Fruit fly (Drosophila melanogaster) whole organism, embryonic: ENCODE results near the gene uncNacbeta.

Experiments
- B-H2 ChIP-seq: fragments of 200-800 bp; sonication (Bioruptor generic); optimal IDR thresholded peaks from 2 replicates; lab custom pipeline; 2018; ENCODE audit warnings: missing biosample characterization, mild to moderate bottlenecking, missing genetic modification characterization
- Blimp-1 ChIP-seq: fragments of 200-800 bp; sonication (Bioruptor generic); optimal IDR thresholded peaks from 3 replicates; lab custom pipeline; 2018; ENCODE audit warnings: missing biosample characterization, missing genetic modification characterization, mild to moderate bottlenecking, moderate library complexity, missing genetic modification reagents
- CG10462 ChIP-seq: fragments of 200-800 bp; sonication (Bioruptor generic); optimal IDR thresholded peaks from 2 replicates; lab custom pipeline; 2016; ENCODE audit warnings: missing biosample characterization, missing genetic modification characterization
- CG11247 ChIP-seq: fragments of 200-800 bp; sonication (Bioruptor generic); IDR thresholded peaks from 2 replicates; pipeline ENCODE4 v1.3.6; 2022; ENCODE audit warnings: missing biosample characterization, missing genetic modification characterization
- CG12104 ChIP-seq: fragments of 200-800 bp; sonication (Bioruptor generic); optimal IDR thresholded peaks from 3 replicates; lab custom pipeline; 2016; ENCODE audit warnings: missing biosample characterization, missing genetic modification characterization
- CG12155 ChIP-seq: fragments of 200-800 bp; sonication (Bioruptor generic); optimal IDR thresholded peaks from 3 replicates; lab custom pipeline; 2016; ENCODE audit warnings: missing biosample characterization, missing genetic modification characterization
- CG12219 ChIP-seq: fragments of 200-800 bp; sonication (Bioruptor generic); optimal IDR thresholded peaks from 3 replicates; lab custom pipeline; 2018; ENCODE audit warnings: missing biosample characterization, mild to moderate bottlenecking, missing genetic modification characterization
- CG13287 ChIP-seq: fragments of 200-800 bp; sonication (Bioruptor generic); IDR thresholded peaks from 2 replicates; pipeline ENCODE4 v1.3.6; 2022; ENCODE audit warnings: missing biosample characterization, missing genetic modification characterization; ENCODE audit not compliant: partially characterized antibody
- CG17186 ChIP-seq: fragments of 200-800 bp; sonication (Bioruptor generic); optimal IDR thresholded peaks from 3 replicates; lab custom pipeline; 2017; ENCODE audit warnings: missing biosample characterization, missing genetic modification reagents, missing genetic modification characterization
- CG18011 ChIP-seq: fragments of 200-800 bp; sonication (Bioruptor generic); optimal IDR thresholded peaks from 2 replicates; lab custom pipeline; 2017; ENCODE audit warnings: missing biosample characterization, missing genetic modification characterization, mild to moderate bottlenecking, moderate library complexity, missing genotype
- CG1832 ChIP-seq: fragments of 200-800 bp; sonication (Bioruptor generic); optimal IDR thresholded peaks from 2 replicates; lab custom pipeline; 2017; ENCODE audit warnings: missing biosample characterization, mild to moderate bottlenecking, missing genetic modification characterization, inconsistent platforms
- CG2199 ChIP-seq: fragments of 200-800 bp; sonication (Bioruptor generic); IDR thresholded peaks from 3 replicates; pipeline ENCODE4 v1.3.6; 2022; ENCODE audit warnings: missing biosample characterization, missing genetic modification characterization
- CG33213 ChIP-seq: fragments of 200-800 bp; sonication (Bioruptor generic); optimal IDR thresholded peaks from 3 replicates; lab custom pipeline; 2016; ENCODE audit warnings: missing biosample characterization, missing genetic modification characterization
- CG4282 ChIP-seq: fragments of 200-800 bp; sonication (Bioruptor generic); optimal IDR thresholded peaks from 2 replicates; lab custom pipeline; 2016; ENCODE audit warnings: missing biosample characterization, missing genetic modification characterization
- CG6254 ChIP-seq: fragments of 200-800 bp; sonication (Bioruptor generic); optimal IDR thresholded peaks from 3 replicates; lab custom pipeline; 2017; ENCODE audit warnings: mild to moderate bottlenecking, missing biosample characterization, missing genetic modification reagents, missing genetic modification characterization
- CG7839 ChIP-seq: fragments of 200-800 bp; sonication (Bioruptor generic); optimal IDR thresholded peaks from 3 replicates; lab custom pipeline; 2018; ENCODE audit warnings: missing biosample characterization, mild to moderate bottlenecking, missing genetic modification characterization, moderate library complexity
- CG9609 ChIP-seq: fragments of 200-800 bp; sonication (Bioruptor generic); optimal IDR thresholded peaks from 3 replicates; lab custom pipeline; 2016; ENCODE audit warnings: missing biosample characterization, missing genetic modification characterization
- CoRest ChIP-seq: fragments of 200-800 bp; sonication (Bioruptor generic); optimal IDR thresholded peaks from 3 replicates; lab custom pipeline; 2018; ENCODE audit warnings: missing biosample characterization, mild to moderate bottlenecking, missing genetic modification characterization, moderate library complexity
- CrebB ChIP-seq: fragments of 200-800 bp; sonication (Bioruptor generic); optimal IDR thresholded peaks from 3 replicates; lab custom pipeline; 2018; ENCODE audit warnings: missing biosample characterization, mild to moderate bottlenecking, missing genetic modification characterization
- Dek ChIP-seq: fragments of 200-800 bp; sonication (Bioruptor generic); optimal IDR thresholded peaks from 3 replicates; lab custom pipeline; 2019; ENCODE audit warnings: missing biosample characterization, mild to moderate bottlenecking, missing genetic modification characterization, moderate library complexity
- E2f1 ChIP-seq: fragments of 200-800 bp; sonication (Bioruptor generic); IDR thresholded peaks from 2 replicates; pipeline ENCODE4 v1.3.6; 2022; ENCODE audit warnings: missing biosample characterization, missing genetic modification characterization
- Fer1 ChIP-seq: fragments of 200-800 bp; sonication (Bioruptor generic); optimal IDR thresholded peaks from 2 replicates; lab custom pipeline; 2017; ENCODE audit warnings: missing biosample characterization, mild to moderate bottlenecking, missing genetic modification characterization
- Fer3 ChIP-seq: fragments of 200-800 bp; sonication (Bioruptor generic); optimal IDR thresholded peaks from 2 replicates; lab custom pipeline; 2018; ENCODE audit warnings: missing biosample characterization, mild to moderate bottlenecking, missing genetic modification characterization, moderate library complexity
- Gsc ChIP-seq: fragments of 200-800 bp; sonication (Bioruptor generic); IDR thresholded peaks from 2 replicates; pipeline ENCODE4 v1.3.6; 2022; ENCODE audit warnings: missing biosample characterization, missing genetic modification characterization
- H2.0 ChIP-seq: fragments of 200-800 bp; sonication (Bioruptor generic); IDR thresholded peaks from 2 replicates; pipeline ENCODE4 v1.3.6; 2022; ENCODE audit warnings: missing biosample characterization, missing genetic modification characterization
- Hand ChIP-seq: fragments of 200-800 bp; sonication (Bioruptor generic); optimal IDR thresholded peaks from 2 replicates; lab custom pipeline; 2017; ENCODE audit warnings: mild to moderate bottlenecking, missing biosample characterization, missing genetic modification reagents, missing genetic modification characterization
- Hey ChIP-seq: fragments of 200-800 bp; sonication (Bioruptor generic); optimal IDR thresholded peaks from 3 replicates; lab custom pipeline; 2018; ENCODE audit warnings: missing biosample characterization, mild to moderate bottlenecking, missing genetic modification characterization
- HmgD ChIP-seq: fragments of 200-800 bp; sonication (Bioruptor generic); optimal IDR thresholded peaks from 3 replicates; lab custom pipeline; 2016; ENCODE audit warnings: missing biosample characterization, missing genetic modification characterization
- Myb ChIP-seq: fragments of 200-800 bp; sonication (Bioruptor generic); optimal IDR thresholded peaks from 2 replicates; lab custom pipeline; 2016; ENCODE audit warnings: missing biosample characterization, missing genetic modification characterization
- Ssrp ChIP-seq: fragments of 200-800 bp; sonication (Bioruptor generic); optimal IDR thresholded peaks from 2 replicates; lab custom pipeline; 2018; ENCODE audit warnings: missing biosample characterization, mild to moderate bottlenecking, missing genetic modification characterization, moderate library complexity
- Tbp ChIP-seq: fragments of >200 bp; optimal IDR thresholded peaks from 2 replicates; lab custom pipeline; 2018; ENCODE audit warnings: missing biosample characterization, missing genetic modification characterization
- aop ChIP-seq: fragments of 200-800 bp; sonication (Bioruptor generic); IDR thresholded peaks from 2 replicates; pipeline ENCODE4 v1.3.6; 2022; ENCODE audit warnings: missing biosample characterization, missing genetic modification characterization
- az2 ChIP-seq: fragments of 200-800 bp; sonication (Bioruptor generic); optimal IDR thresholded peaks from 3 replicates; lab custom pipeline; 2016; ENCODE audit warnings: missing biosample characterization, missing genetic modification characterization
- bab2 ChIP-seq: fragments of 200-800 bp; sonication (Bioruptor generic); optimal IDR thresholded peaks from 2 replicates; lab custom pipeline; 2016; ENCODE audit warnings: missing biosample characterization, missing genetic modification characterization
- bcd ChIP-seq: fragments of 200-800 bp; sonication (Bioruptor generic); optimal IDR thresholded peaks from 2 replicates; lab custom pipeline; 2017; ENCODE audit warnings: missing biosample characterization, mild to moderate bottlenecking, missing genetic modification characterization
- btn ChIP-seq: fragments of 200-800 bp; sonication (Bioruptor generic); optimal IDR thresholded peaks from 2 replicates; lab custom pipeline; 2016; ENCODE audit warnings: missing biosample characterization, missing genetic modification characterization
- h ChIP-seq: fragments of >200 bp; optimal IDR thresholded peaks from 2 replicates; lab custom pipeline; 2017
- hb ChIP-seq: fragments of 200-800 bp; sonication (Bioruptor generic); IDR thresholded peaks from 3 replicates; pipeline ENCODE4 v1.3.6; 2022; ENCODE audit warnings: missing biosample characterization, missing genetic modification characterization; ENCODE audit not compliant: partially characterized antibody
- hkb ChIP-seq, 2 experiments: fragments of 200-800 bp in 1 of 2; fragments of >200 bp in 1 of 2; sonication (Bioruptor generic) in 1 of 2; IDR thresholded peaks in 1 of 2; optimal IDR thresholded peaks in 1 of 2; 2 replicates each; pipeline versions ENCODE4 v1.3.6 to Lab custom; 2017 to 2022; ENCODE audit warnings: missing biosample characterization in 1 of 2, missing genetic modification characterization in 1 of 2
- inv ChIP-seq: fragments of 200-800 bp; sonication (Bioruptor generic); IDR thresholded peaks from 2 replicates; pipeline ENCODE4 v1.3.6; 2022; ENCODE audit warnings: missing biosample characterization, missing genetic modification characterization; ENCODE audit not compliant: partially characterized antibody
- oc ChIP-seq: fragments of 200-800 bp; sonication (Bioruptor generic); optimal IDR thresholded peaks from 2 replicates; lab custom pipeline; 2018; ENCODE audit warnings: missing biosample characterization, mild to moderate bottlenecking, missing genetic modification characterization, moderate library complexity
- onecut ChIP-seq: fragments of 200-800 bp; sonication (Bioruptor generic); IDR thresholded peaks from 2 replicates; pipeline ENCODE4 v1.3.6; 2022; ENCODE audit warnings: missing biosample characterization, missing genetic modification characterization
- pan ChIP-seq, 4 experiments: fragments of >200 bp in 3 of 4; fragments of 200-800 bp in 1 of 4; sonication (Bioruptor generic) in 1 of 4; optimal IDR thresholded peaks in 3 of 4; IDR thresholded peaks in 1 of 4; 2 replicates each; pipeline versions ENCODE4 v1.3.6 to Lab custom; 2017 to 2022; ENCODE audit warnings: missing biosample characterization in 2 of 4, missing genetic modification characterization in 2 of 4, mixed read lengths in 1 of 4
- pb ChIP-seq: fragments of 200-800 bp; sonication (Bioruptor generic); optimal IDR thresholded peaks from 3 replicates; lab custom pipeline; 2016; ENCODE audit warnings: missing biosample characterization, missing genetic modification characterization
- pita ChIP-seq: fragments of 200-800 bp; sonication (Bioruptor generic); optimal IDR thresholded peaks from 2 replicates; lab custom pipeline; 2017; ENCODE audit warnings: missing biosample characterization, mild to moderate bottlenecking, missing genetic modification characterization
- pros ChIP-seq: fragments of 200-800 bp; sonication (Bioruptor generic); optimal IDR thresholded peaks from 3 replicates; lab custom pipeline; 2019; ENCODE audit warnings: missing biosample characterization, mild to moderate bottlenecking, missing genetic modification characterization, moderate library complexity
- tna ChIP-seq: fragments of 200-800 bp; sonication (Bioruptor generic); IDR thresholded peaks from 2 replicates; pipeline ENCODE4 v1.3.6; 2022; ENCODE audit warnings: missing biosample characterization, missing genetic modification characterization; ENCODE audit not compliant: partially characterized antibody
- toy ChIP-seq: fragments of 200-800 bp; sonication (Bioruptor generic); IDR thresholded peaks from 2 replicates; pipeline ENCODE4 v1.3.6; 2022; ENCODE audit warnings: missing biosample characterization, missing genetic modification characterization
- wek ChIP-seq: fragments of 200-800 bp; sonication (Bioruptor generic); optimal IDR thresholded peaks from 3 replicates; lab custom pipeline; 2018; ENCODE audit warnings: missing biosample characterization, mild to moderate bottlenecking, missing genetic modification characterization, moderate library complexity
- z ChIP-seq: fragments of 200-800 bp; sonication (Bioruptor generic); IDR thresholded peaks from 3 replicates; pipeline ENCODE4 v1.3.6; 2022; ENCODE audit warnings: missing biosample characterization, missing genetic modification characterization

Gene uncNacbeta

dm6 chr2L:512028-512427 lies 51.6 kb downstream of the uncNacbeta start (continued):
- TF ChIP-seq pan (optimal IDR thresholded peaks at IDR 0.05; lab: Kevin White, UChicago) (no peak), pan (GFP tag; optimal IDR thresholded peaks at IDR 0.05 in 1 of 2, IDR thresholded peaks at IDR 0.05 in 1 of 2) (peak in 1 of 2 experiments; percentile 58), wek (GFP tag; lab: Kevin White, UChicago) (no peak), H2.0 (GFP tag; lab: Robert Waterston, UW) (peak; percentile 72), B-H2 (GFP tag; lab: Kevin White, UChicago) (no peak), CG33213 (GFP tag; lab: Kevin White, UChicago) (peak; percentile 13), CG18011 (no peak), CG6254 (GFP tag; lab: Kevin White, UChicago) (no peak), CG10462 (GFP tag; lab: Kevin White, UChicago) (peak; percentile 9), CG17186 (GFP tag; lab: Kevin White, UChicago) (no peak), CG12155 (GFP tag; lab: Kevin White, UChicago) (peak; percentile 50), CG12104 (peak; percentile 31), hkb (optimal IDR thresholded peaks at IDR 0.05; lab: Kevin White, UChicago) (no peak), hkb (GFP tag; IDR thresholded peaks at IDR 0.05; lab: Robert Waterston, UW) (peak; percentile 81), CG12219 (GFP tag; lab: Kevin White, UChicago) (no peak), toy (GFP tag; lab: Robert Waterston, UW) (no peak), Dek (peak; percentile 55), CG11247 (GFP tag; lab: Robert Waterston, UW) (peak; percentile 54), CG7839 (tag; lab: Kevin White, UChicago) (peak; percentile 82), CG1832 (GFP tag; lab: Kevin White, UChicago) (no peak), inv (GFP tag; lab: Robert Waterston, UW) (no peak), CG4282 (GFP tag; lab: Kevin White, UChicago) (no peak), Myb (GFP tag; lab: Kevin White, UChicago) (no peak), CG9609 (GFP tag; lab: Kevin White, UChicago) (no peak), CoRest (tag; lab: Kevin White, UChicago) (peak; percentile 68), z (GFP tag; lab: Robert Waterston, UW) (no peak), Tbp (GFP tag; lab: Kevin White, UChicago) (no peak), onecut (GFP tag; lab: Robert Waterston, UW) (peak; percentile 57; the same call in 1 of the 2 replicates), bab2 (GFP tag; lab: Kevin White, UChicago) (peak; percentile 33), pita (GFP tag; lab: Kevin White, UChicago) (no peak), Hey (tag; lab: Kevin White, UChicago) (no peak), E2f1 (GFP tag; lab: Robert Waterston, UW) (no peak; the same call in 1 of the 2 replicates), h (lab: Kevin White, UChicago) (no peak), Blimp-1 (peak; percentile 61), bcd (GFP tag; lab: Kevin White, UChicago) (peak; percentile 39), Ssrp (peak; percentile 56), aop (GFP tag; lab: Robert Waterston, UW) (no peak), oc (tag; lab: Kevin White, UChicago) (peak; percentile 66), Fer3 (tag; lab: Kevin White, UChicago) (peak; percentile 1), btn (GFP tag; lab: Kevin White, UChicago) (no peak), Hand (GFP tag; lab: Kevin White, UChicago) (peak; percentile 1), HmgD (no peak), az2 (GFP tag; lab: Kevin White, UChicago) (peak; percentile 65), tna (GFP tag; lab: Robert Waterston, UW) (no peak), hb (GFP tag; lab: Robert Waterston, UW) (no peak), CG2199 (GFP tag; lab: Robert Waterston, UW) (no peak), CG13287 (GFP tag; lab: Robert Waterston, UW) (no peak), CrebB (tag; lab: Kevin White, UChicago) (no peak), Fer1 (GFP tag; lab: Kevin White, UChicago) (no peak), pb (GFP tag; lab: Kevin White, UChicago) (no peak), pros (GFP tag; lab: Kevin White, UChicago) (no peak), Gsc (GFP tag; lab: Robert Waterston, UW) (no peak)
